Fruit fly (Drosophila melanogaster): ENCODE results near the gene Tbh.

The Tbh gene

dm6 chrX:7970396-7970795 lies 25.1 kb upstream of the Tbh start (continued):
- TF ChIP-seq PHDP (tag; optimal IDR thresholded peaks at IDR 0.05), result peak; percentile 50
- peak; percentile 48 for TF ChIP-seq Hsf (GFP tag; optimal IDR thresholded peaks at IDR 0.05)
- peak; percentile 61 for TF ChIP-seq CG8924 (tag; optimal IDR thresholded peaks at IDR 0.05)
- 0 out of 4 replicates have a peak, but pooled peaks have one; percentile 7 for TF ChIP-seq Gug (GFP tag; IDR thresholded peaks at IDR 0.05)
- TF ChIP-seq CG15269 (tag; optimal IDR thresholded peaks at IDR 0.05), result peak; percentile 63
- TF ChIP-seq hbn (GFP tag; IDR thresholded peaks at IDR 0.05; ENCODE audit: partially characterized antibody), result peak; percentile 58
- no peak for TF ChIP-seq MESR4 (GFP tag; optimal IDR thresholded peaks at IDR 0.05)
- peak; percentile 23 for TF ChIP-seq tin (GFP tag; optimal IDR thresholded peaks at IDR 0.05)
- TF ChIP-seq CG7839 (tag; optimal IDR thresholded peaks at IDR 0.05), result peak; percentile 67
- peak; percentile 23 for TF ChIP-seq CG15601 (tag; optimal IDR thresholded peaks at IDR 0.05)
- TF ChIP-seq CG34376 (GFP tag; optimal IDR thresholded peaks at IDR 0.05), result peak; percentile 39
- peak; percentile 10 for TF ChIP-seq CG13624 (GFP tag; optimal IDR thresholded peaks at IDR 0.05)
- no peak for TF ChIP-seq lov (optimal IDR thresholded peaks at IDR 0.05)
- TF ChIP-seq lov (GFP tag; IDR thresholded peaks at IDR 0.05), result no peak
- TF ChIP-seq CG13296 (GFP tag; optimal IDR thresholded peaks at IDR 0.05), result peak; percentile 47
- peak; percentile 56 for TF ChIP-seq Sry-δ (GFP tag; optimal IDR thresholded peaks at IDR 0.05)
- TF ChIP-seq Rfx (GFP tag; IDR thresholded peaks at IDR 0.05), result peak; percentile 54
- no peak for TF ChIP-seq gce (GFP tag; IDR thresholded peaks at IDR 0.05)
- no peak for TF ChIP-seq ab (GFP tag; optimal IDR thresholded peaks at IDR 0.05)
- peak; percentile 65 for TF ChIP-seq Scr (GFP tag; IDR thresholded peaks at IDR 0.05; ENCODE audit: partially characterized antibody)
- no peak for TF ChIP-seq slou (GFP tag; optimal IDR thresholded peaks at IDR 0.05)
- TF ChIP-seq insv (GFP tag; optimal IDR thresholded peaks at IDR 0.05), result no peak
- TF ChIP-seq exex (tag; optimal IDR thresholded peaks at IDR 0.05), result peak; percentile 11
- 0 out of 4 replicates have a peak, but pooled peaks have one; percentile 15 for TF ChIP-seq chinmo (GFP tag; IDR thresholded peaks at IDR 0.05; ENCODE audit: partially characterized antibody)
- peak; percentile 39 for TF ChIP-seq org-1 (GFP tag; optimal IDR thresholded peaks at IDR 0.05)
- TF ChIP-seq CG18599 (GFP tag; optimal IDR thresholded peaks at IDR 0.05), result peak; percentile 79
- TF ChIP-seq pnt (GFP tag; optimal IDR thresholded peaks at IDR 0.05), result peak; percentile 9
- peak; percentile 74 for TF ChIP-seq CG10147 (GFP tag; optimal IDR thresholded peaks at IDR 0.05)
- peak; percentile 28; the same call in 1 of the 3 replicates for TF ChIP-seq CG34224 (GFP tag; IDR thresholded peaks at IDR 0.05; ENCODE audit: partially characterized antibody)
- peak; percentile 9; the same call in 1 of the 2 replicates for TF ChIP-seq CG32532 (GFP tag; IDR thresholded peaks at IDR 0.05)
- TF ChIP-seq HLH54F (GFP tag; optimal IDR thresholded peaks at IDR 0.05), result peak; percentile 37
- TF ChIP-seq bbx (GFP tag; IDR thresholded peaks at IDR 0.05; ENCODE audit: partially characterized antibody), result no peak
- peak; percentile 9 for TF ChIP-seq fd3F (GFP tag; optimal IDR thresholded peaks at IDR 0.05)
- TF ChIP-seq CG15073 (GFP tag; optimal IDR thresholded peaks at IDR 0.05), result no peak
- TF ChIP-seq slbo (GFP tag; IDR thresholded peaks at IDR 0.05), result peak; percentile 41; the same call in 1 of the 2 replicates
- no peak for TF ChIP-seq z (GFP tag; IDR thresholded peaks at IDR 0.05)
- no peak for TF ChIP-seq tx (GFP tag; optimal IDR thresholded peaks at IDR 0.05)
- TF ChIP-seq Awh (GFP tag; IDR thresholded peaks at IDR 0.05), result no peak
- TF ChIP-seq Atf-2 (GFP tag; optimal IDR thresholded peaks at IDR 0.05), result no peak
- peak; percentile 3 for TF ChIP-seq CG4854 (GFP tag; optimal IDR thresholded peaks at IDR 0.05)
- TF ChIP-seq MTF-1 (GFP tag; optimal IDR thresholded peaks at IDR 0.05; ENCODE audit: borderline replicate concordance), result no peak
- TF ChIP-seq CG7987 (GFP tag; optimal IDR thresholded peaks at IDR 0.05), result no peak
- no peak for TF ChIP-seq CG17802 (tag; optimal IDR thresholded peaks at IDR 0.05)
- TF ChIP-seq wor (GFP tag; IDR thresholded peaks at IDR 0.05), result no peak
- peak; percentile 57 for TF ChIP-seq Fer3 (tag; optimal IDR thresholded peaks at IDR 0.05)
- TF ChIP-seq dmrt99B (tag; optimal IDR thresholded peaks at IDR 0.05), result peak; percentile 66
- 0 out of 2 replicates have a peak, but pooled peaks have one; percentile 9 for TF ChIP-seq CG7372 (GFP tag; IDR thresholded peaks at IDR 0.05)
- peak in 1 of 3 experiments; percentile 33 for TF ChIP-seq lola (GFP tag; optimal IDR thresholded peaks at IDR 0.05)
- TF ChIP-seq Med (GFP tag), result peak; percentile 88
- TF ChIP-seq ci (GFP tag; IDR thresholded peaks at IDR 0.05), result peak; percentile 51; the same call in 1 of the 3 replicates

Data from whole organism, embryonic.